Worm (Caenorhabditis elegans) whole organism, L1 larva: ENCODE results near the gene R03D7.15.

Experiments
- C04F5.9 ChIP-seq: sonication (generic microtip); optimal IDR thresholded peaks from 2 replicates; lab custom pipeline; 2016; ENCODE audit warnings: missing genetic modification characterization, missing compliant biosample characterization
- C34B4.2 ChIP-seq: sonication (generic microtip); optimal IDR thresholded peaks from 2 replicates; lab custom pipeline; 2017; ENCODE audit warnings: mild to moderate bottlenecking, missing genetic modification characterization, missing compliant biosample characterization
- F16B12.6 ChIP-seq: fragments of 150-350 bp; optimal IDR thresholded peaks from 2 replicates; lab custom pipeline; 2014; ENCODE audit warnings: missing biosample characterization, missing genetic modification characterization
- aha-1 ChIP-seq: fragments of 150-350 bp; optimal IDR thresholded peaks from 2 replicates; lab custom pipeline; 2014; ENCODE audit warnings: missing biosample characterization, missing genetic modification characterization
- aly-2 ChIP-seq: fragments of 150-350 bp; optimal IDR thresholded peaks from 2 replicates; lab custom pipeline; 2014; ENCODE audit warnings: missing biosample characterization, missing genetic modification characterization
- ceh-63 ChIP-seq: fragments of 200-800 bp; sonication (Bioruptor generic); optimal IDR thresholded peaks from 2 replicates; lab custom pipeline; 2018; ENCODE audit warnings: mild to moderate bottlenecking, missing genetic modification characterization, missing compliant biosample characterization
- ceh-82 ChIP-seq, 3 experiments: fragments of 150-350 bp in 1 of 3; sonication (generic microtip) in 2 of 3; optimal IDR thresholded peaks; 2 replicates each; lab custom pipeline; 2014 to 2017; ENCODE audit warnings: missing biosample characterization in 3 of 3, missing genetic modification characterization in 3 of 3
- ceh-88 ChIP-seq: fragments of 200-800 bp; sonication (Bioruptor generic); IDR thresholded peaks from 2 replicates; pipeline ENCODE4 v1.3.6; 2022; ENCODE audit warnings: missing genetic modification characterization, missing compliant biosample characterization
- ces-1 ChIP-seq: fragments of 150-350 bp; optimal IDR thresholded peaks from 2 replicates; lab custom pipeline; 2014; ENCODE audit warnings: missing biosample characterization, missing genetic modification reagents, missing genetic modification characterization
- dpl-1 ChIP-seq, 3 experiments: fragments of 150-350 bp in 2 of 3; sonication (generic microtip) in 1 of 3; optimal IDR thresholded peaks; 2 replicates each; lab custom pipeline; 2014 to 2017; ENCODE audit warnings: missing biosample characterization in 3 of 3, missing genetic modification characterization in 3 of 3, missing genetic modification reagents in 3 of 3
- efl-1 ChIP-seq, 4 experiments: fragments of 150-350 bp; optimal IDR thresholded peaks in 3 of 4; peaks in 1 of 4; 1 replicate in 1 of 4; 2 replicates in 3 of 4; lab custom pipeline; 2014; ENCODE audit warnings: missing biosample characterization in 2 of 4, missing genetic modification characterization in 2 of 4, missing genetic modification reagents in 2 of 4
- egl-13 ChIP-seq: sonication (generic microtip); optimal IDR thresholded peaks from 2 replicates; lab custom pipeline; 2016; ENCODE audit warnings: missing genotype, missing genetic modification reagents, missing genetic modification characterization, missing compliant biosample characterization
- egl-27 ChIP-seq, 2 experiments: fragments of 150-350 bp in 1 of 2; sonication (generic microtip); optimal IDR thresholded peaks; 3 replicates each; lab custom pipeline; 2017 to 2018; ENCODE audit warnings: missing biosample characterization in 2 of 2, missing genetic modification characterization in 2 of 2, missing genetic modification reagents in 2 of 2
- elt-2 ChIP-seq: sonication (generic microtip); optimal IDR thresholded peaks from 2 replicates; lab custom pipeline; 2016; ENCODE audit warnings: missing genetic modification characterization, mild to moderate bottlenecking, inconsistent platforms, missing compliant biosample characterization, missing genetic modification reagents
- fkh-10 ChIP-seq: sonication (generic microtip); optimal IDR thresholded peaks from 2 replicates; lab custom pipeline; 2017; ENCODE audit warnings: missing biosample characterization, missing genetic modification reagents, missing genetic modification characterization
- fkh-8 ChIP-seq: sonication (generic microtip); optimal IDR thresholded peaks from 2 replicates; lab custom pipeline; 2016; ENCODE audit warnings: mild to moderate bottlenecking, missing genetic modification characterization, missing compliant biosample characterization
- hlh-17 ChIP-seq: fragments of 200-800 bp; sonication (Bioruptor generic); optimal IDR thresholded peaks from 2 replicates; lab custom pipeline; 2018; ENCODE audit warnings: missing genetic modification characterization, mild to moderate bottlenecking, missing compliant biosample characterization, moderate library complexity, borderline replicate concordance
- hlh-4 ChIP-seq: sonication (generic microtip); optimal IDR thresholded peaks from 2 replicates; lab custom pipeline; 2016; ENCODE audit warnings: mild to moderate bottlenecking, missing genetic modification characterization, missing compliant biosample characterization
- irx-1 ChIP-seq: sonication (generic microtip); optimal IDR thresholded peaks from 2 replicates; lab custom pipeline; 2016; ENCODE audit warnings: missing genetic modification characterization, missing compliant biosample characterization
- isw-1 ChIP-seq: fragments of 200-800 bp; sonication (Bioruptor generic); IDR thresholded peaks from 2 replicates; pipeline ENCODE4 v1.3.6; 2022; ENCODE audit warnings: missing genetic modification characterization, missing compliant biosample characterization
- lin-14 ChIP-seq: fragments of 200-800 bp; sonication (Bioruptor generic); optimal IDR thresholded peaks from 2 replicates; lab custom pipeline; 2018; ENCODE audit warnings: mild to moderate bottlenecking, missing genetic modification characterization, moderate library complexity, missing compliant biosample characterization
- lir-3 ChIP-seq: sonication (generic microtip); optimal IDR thresholded peaks from 2 replicates; lab custom pipeline; 2016; ENCODE audit warnings: mild to moderate bottlenecking, missing genetic modification characterization, moderate library complexity, missing compliant biosample characterization; ENCODE audit not compliant: poor library complexity
- mdl-1 ChIP-seq, 2 experiments: fragments of 150-350 bp; optimal IDR thresholded peaks; 2 replicates each; lab custom pipeline; 2014 to 2017; ENCODE audit warnings: missing biosample characterization in 2 of 2, missing genetic modification characterization in 2 of 2, inconsistent platforms in 1 of 2
- mef-2 ChIP-seq: fragments of 150-350 bp; optimal IDR thresholded peaks from 2 replicates; lab custom pipeline; 2014; ENCODE audit warnings: missing biosample characterization, missing genetic modification characterization
- mep-1 ChIP-seq: fragments of 150-350 bp; optimal IDR thresholded peaks from 2 replicates; lab custom pipeline; 2014; ENCODE audit warnings: missing biosample characterization, missing genetic modification characterization
- nhr-11 ChIP-seq: fragments of 150-350 bp; optimal IDR thresholded peaks from 2 replicates; lab custom pipeline; 2014; ENCODE audit warnings: missing biosample characterization, missing genetic modification characterization
- nhr-12 ChIP-seq: sonication (generic microtip); optimal IDR thresholded peaks from 2 replicates; lab custom pipeline; 2017; ENCODE audit warnings: missing biosample characterization, missing genetic modification characterization
- nhr-19 ChIP-seq: fragments of 200-800 bp; sonication (Bioruptor generic); conservative IDR thresholded peaks from 2 replicates; pipeline ENCODE4 v1.3.6; 2022; ENCODE audit warnings: missing genetic modification characterization, missing compliant biosample characterization
- nhr-237 ChIP-seq: fragments of 150-350 bp; optimal IDR thresholded peaks from 2 replicates; lab custom pipeline; 2014; ENCODE audit warnings: missing biosample characterization, missing genetic modification characterization
- nhr-77 ChIP-seq: fragments of 150-350 bp; optimal IDR thresholded peaks from 2 replicates; lab custom pipeline; 2014; ENCODE audit warnings: missing biosample characterization, missing genetic modification characterization
- nhr-90 ChIP-seq: sonication (generic microtip); optimal IDR thresholded peaks from 2 replicates; lab custom pipeline; 2016; ENCODE audit warnings: mild to moderate bottlenecking, missing genetic modification characterization, missing compliant biosample characterization; ENCODE audit not compliant: poor library complexity
- pax-3 ChIP-seq: fragments of 200-800 bp; sonication (Bioruptor generic); optimal IDR thresholded peaks from 2 replicates; lab custom pipeline; 2018; ENCODE audit warnings: mild to moderate bottlenecking, missing genetic modification characterization, moderate library complexity, missing compliant biosample characterization
- sox-4 ChIP-seq: sonication (generic microtip); optimal IDR thresholded peaks from 2 replicates; lab custom pipeline; 2016; ENCODE audit warnings: missing genetic modification characterization, missing compliant biosample characterization
- swsn-7 ChIP-seq: sonication (generic microtip); optimal IDR thresholded peaks from 2 replicates; lab custom pipeline; 2016; ENCODE audit warnings: missing genetic modification characterization, missing compliant biosample characterization
- tbx-2 ChIP-seq: sonication (generic microtip); optimal IDR thresholded peaks from 2 replicates; lab custom pipeline; 2016; ENCODE audit warnings: missing genetic modification characterization, missing compliant biosample characterization
- unc-130 ChIP-seq: fragments of 150-350 bp; optimal IDR thresholded peaks from 2 replicates; lab custom pipeline; 2017; ENCODE audit warnings: missing biosample characterization, missing genetic modification characterization, inconsistent platforms
- xbp-1 ChIP-seq: sonication (generic microtip); optimal IDR thresholded peaks from 2 replicates; lab custom pipeline; 2016; ENCODE audit warnings: missing genetic modification characterization, missing compliant biosample characterization
- zip-4 ChIP-seq: fragments of 200-800 bp; sonication (Bioruptor generic); optimal IDR thresholded peaks from 2 replicates; lab custom pipeline; 2018; ENCODE audit warnings: mild to moderate bottlenecking, missing genetic modification characterization, moderate library complexity, missing compliant biosample characterization

The R03D7.15 gene

DNA sequence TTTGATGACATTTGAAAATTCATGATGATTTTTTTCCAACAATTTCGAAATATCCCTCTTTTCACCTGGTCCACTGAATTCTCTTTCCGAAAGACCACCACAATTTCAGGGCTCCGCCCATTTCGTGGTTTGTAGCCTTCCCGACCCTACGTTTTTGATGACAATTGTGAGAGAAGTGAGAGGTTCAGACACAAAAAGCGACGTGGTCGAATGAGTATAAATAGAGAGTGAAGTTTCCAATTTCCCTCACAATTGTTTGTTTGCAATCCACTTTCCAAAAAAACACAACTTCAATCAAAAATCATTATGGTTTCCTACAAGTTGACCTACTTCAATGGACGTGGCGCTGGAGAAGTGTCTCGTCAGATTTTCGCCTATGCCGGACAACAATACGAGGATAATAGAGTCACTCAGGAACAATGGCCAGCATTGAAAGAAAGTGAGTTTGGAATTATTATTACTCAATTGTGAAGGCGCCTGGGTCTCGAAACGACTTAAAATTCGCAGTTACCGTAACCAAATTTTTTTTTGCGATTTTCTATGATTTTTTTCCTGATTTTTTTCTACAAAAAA lies 8.2 kb downstream of the R03D7.15 start, which contains the start of gene gst-5 (continued):
- TF ChIP-seq fkh-8 (peak; percentile 59), irx-1 (tag; lab: Kevin White, UChicago) (peak; percentile 3), hlh-4 (tag; lab: Kevin White, UChicago) (no peak), swsn-7 (tag; lab: Kevin White, UChicago) (peak; percentile 43), nhr-19 (GFP tag; lab: Robert Waterston, UW) (peak; percentile 19; the same call in 1 of the 2 replicates), unc-130 (no peak), ceh-63 (GFP tag; lab: Kevin White, UChicago) (no peak), zip-4 (GFP tag; lab: Kevin White, UChicago) (peak; percentile 41), ceh-82 (tag; optimal IDR thresholded peaks at IDR 0.05; lab: Kevin White, UChicago) (peak; percentile 10 to 50 (median 29)), nhr-90 (tag; lab: Kevin White, UChicago) (peak; percentile 43), xbp-1 (tag; lab: Kevin White, UChicago) (peak; percentile 27), pax-3 (tag; lab: Kevin White, UChicago) (no peak), C04F5.9 (tag; lab: Kevin White, UChicago) (no peak), egl-13 (no peak), fkh-10 (GFP tag; lab: Kevin White, UChicago) (no peak), lir-3 (no peak), tbx-2 (tag; lab: Kevin White, UChicago) (peak; percentile 44), ces-1 (GFP tag; lab: Kevin White, UChicago) (no peak), mep-1 (peak; percentile 55), hlh-17 (GFP tag; lab: Kevin White, UChicago) (no peak), nhr-237 (tag; lab: Kevin White, UChicago) (peak; percentile 72), mdl-1 (tag; optimal IDR thresholded peaks at IDR 0.05; lab: Kevin White, UChicago) (peak in 1 of 2 experiments; percentile 9), C34B4.2 (tag; lab: Kevin White, UChicago) (no peak), egl-27 (tag; optimal IDR thresholded peaks at IDR 0.05; lab: Kevin White, UChicago) (peak in 1 of 2 experiments; percentile 13), dpl-1 (GFP tag; optimal IDR thresholded peaks at IDR 0.05; lab: Kevin White, UChicago) (peak; percentile 15 to 28 (median 18)), mef-2 (no peak)

DNA sequence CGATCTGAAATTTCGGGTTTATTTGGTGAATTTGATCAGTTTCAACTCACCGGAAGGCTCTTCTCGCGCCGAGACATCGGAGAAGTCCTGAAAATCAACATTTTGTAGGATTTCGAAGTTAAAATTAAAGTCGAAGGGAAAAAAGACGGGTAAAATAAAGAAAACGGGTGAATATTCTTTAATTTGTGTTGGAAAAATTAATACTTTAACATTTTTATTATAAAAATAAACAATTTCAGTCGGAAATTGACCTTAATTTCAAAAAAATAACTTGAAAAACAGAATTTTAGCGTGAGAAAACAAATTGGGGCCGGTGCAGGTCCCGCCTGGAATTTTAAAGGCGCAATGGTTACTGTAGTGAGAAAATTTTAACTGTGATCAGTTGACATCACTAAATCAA lies 11.0 kb downstream of the R03D7.15 start, which contains the start of gene nos-1:
Gene nos-1, minus strand, starts transcription at position 101 of the 400 bp plus-strand sequence.
- no peak for TF ChIP-seq nhr-77
- no peak for TF ChIP-seq efl-1 (optimal IDR thresholded peaks at IDR 0.05; lab: Kevin White, UChicago)
- no peak for TF ChIP-seq efl-1 (GFP tag; optimal IDR thresholded peaks at IDR 0.05 in 1 of 2; lab: Kevin White, UChicago)
- TF ChIP-seq nhr-12 (tag; lab: Kevin White, UChicago): no peak
- TF ChIP-seq F16B12.6: no peak
- TF ChIP-seq isw-1 (GFP tag; lab: Robert Waterston, UW): no peak
- no peak for TF ChIP-seq swsn-7 (tag; lab: Kevin White, UChicago)
- TF ChIP-seq mef-2: no peak
- no peak for TF ChIP-seq ces-1 (GFP tag; lab: Kevin White, UChicago)
- TF ChIP-seq nhr-11 (tag; lab: Kevin White, UChicago): no peak
- TF ChIP-seq lin-14 (GFP tag; lab: Kevin White, UChicago): no peak
- TF ChIP-seq hlh-4 (tag; lab: Kevin White, UChicago): no peak
- no peak for TF ChIP-seq sox-4 (tag; lab: Kevin White, UChicago)
- no peak for TF ChIP-seq ceh-88 (GFP tag; lab: Robert Waterston, UW)
- no peak for TF ChIP-seq aha-1 (tag; lab: Kevin White, UChicago)
- no peak for TF ChIP-seq elt-2 (tag; lab: Kevin White, UChicago)
- no peak for TF ChIP-seq aly-2 (tag; lab: Kevin White, UChicago)
